Fruit fly (Drosophila melanogaster): Measurements from ENCODE around the gene Brd8.
A peak's percentile ranks its signal among the peaks of the same experiment; 100 is the strongest.

Brd8 gene

DNA sequence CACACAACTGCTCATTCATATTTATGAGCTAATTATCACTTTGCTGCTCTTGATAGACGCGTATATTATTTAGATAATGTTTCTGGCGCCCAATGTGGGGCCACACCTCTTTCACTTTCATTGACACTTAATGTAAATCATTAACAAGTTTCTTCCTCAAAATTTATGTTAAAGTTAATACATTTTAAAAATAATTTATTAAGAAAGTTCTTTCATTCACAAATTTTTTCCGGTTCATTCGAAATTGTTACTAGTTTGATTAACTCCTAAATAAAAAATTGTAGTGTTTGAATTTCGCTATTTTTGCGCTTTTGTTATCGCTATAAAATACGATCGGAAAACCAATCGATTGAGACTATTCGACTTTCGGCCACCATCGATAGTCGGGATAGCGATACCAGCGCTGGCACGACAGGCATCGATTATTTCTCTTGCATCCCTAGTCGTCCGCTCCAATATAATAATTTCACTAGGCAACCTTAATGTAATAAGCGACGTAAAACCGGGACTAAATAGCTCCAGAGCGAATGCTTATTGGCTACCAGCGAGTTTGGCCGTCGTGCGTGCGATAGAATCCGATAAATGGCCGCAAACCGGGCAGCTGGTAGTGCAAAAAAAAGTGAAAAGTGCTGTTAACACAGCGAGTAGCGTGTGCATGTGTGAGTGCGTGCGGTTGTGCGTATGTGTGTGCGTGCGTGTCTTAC lies 5.6 kb downstream of the Brd8 start, which contains the start of gene Usp1 (continued):
- TF ChIP-seq zen (tag; optimal IDR thresholded peaks at IDR 0.05): peak; percentile 47
- no peak for TF ChIP-seq Ada2b (GFP tag; IDR thresholded peaks at IDR 0.05)
- no peak for TF ChIP-seq al (GFP tag; IDR thresholded peaks at IDR 0.05)
- TF ChIP-seq CG6272 (GFP tag; IDR thresholded peaks at IDR 0.05): peak; percentile 13; the same call in 1 of the 2 replicates
- peak; percentile 96 for TF ChIP-seq nerfin-2 (GFP tag; IDR thresholded peaks at IDR 0.05; ENCODE audit: partially characterized antibody)
- TF ChIP-seq CTCF (GFP tag; optimal IDR thresholded peaks at IDR 0.05): no peak
- TF ChIP-seq Hr3 (GFP tag; optimal IDR thresholded peaks at IDR 0.05): no peak
- TF ChIP-seq Ets97D (GFP tag; optimal IDR thresholded peaks at IDR 0.05): peak; percentile 76
- TF ChIP-seq cg (GFP tag; optimal IDR thresholded peaks at IDR 0.05): peak; percentile 96
- TF ChIP-seq CG17568 (GFP tag; optimal IDR thresholded peaks at IDR 0.05): no peak
- TF ChIP-seq slp2 (GFP tag; optimal IDR thresholded peaks at IDR 0.05): no peak
- no peak for TF ChIP-seq Fer1 (GFP tag; optimal IDR thresholded peaks at IDR 0.05)
- TF ChIP-seq Dref (GFP tag; IDR thresholded peaks at IDR 0.05): peak; percentile 100
- peak; percentile 96 for TF ChIP-seq CG13287 (GFP tag; IDR thresholded peaks at IDR 0.05; ENCODE audit: partially characterized antibody)
- no peak for TF ChIP-seq ken (GFP tag; IDR thresholded peaks at IDR 0.05)
- TF ChIP-seq Atf-2 (GFP tag; optimal IDR thresholded peaks at IDR 0.05): no peak
- TF ChIP-seq tap (tag; optimal IDR thresholded peaks at IDR 0.05): no peak
- no peak for TF ChIP-seq CG6689 (GFP tag; IDR thresholded peaks at IDR 0.05)
- TF ChIP-seq odd (GFP tag; optimal IDR thresholded peaks at IDR 0.05): no peak
- TF ChIP-seq CG7987 (GFP tag; optimal IDR thresholded peaks at IDR 0.05): peak; percentile 26
- TF ChIP-seq Nf-YC (tag; optimal IDR thresholded peaks at IDR 0.05): no peak
- no peak for TF ChIP-seq CG17802 (tag; optimal IDR thresholded peaks at IDR 0.05)
- TF ChIP-seq CG18476 (GFP tag; optimal IDR thresholded peaks at IDR 0.05): no peak
- no peak for TF ChIP-seq CG9876 (GFP tag; optimal IDR thresholded peaks at IDR 0.05)
- TF ChIP-seq Mad (GFP tag; optimal IDR thresholded peaks at IDR 0.05): no peak
- TF ChIP-seq YL-1 (GFP tag; optimal IDR thresholded peaks at IDR 0.05): peak; percentile 83
- TF ChIP-seq CG6854 (GFP tag; optimal IDR thresholded peaks at IDR 0.05): no peak
- no peak for TF ChIP-seq esg (GFP tag; conservative IDR thresholded peaks at IDR 0.05)
- no peak for TF ChIP-seq CG14014 (GFP tag; IDR thresholded peaks at IDR 0.05)
- TF ChIP-seq B-H1 (GFP tag; IDR thresholded peaks at IDR 0.05): no peak
- no peak for TF ChIP-seq CG8944 (GFP tag; optimal IDR thresholded peaks at IDR 0.05)
- TF ChIP-seq CG6654 (GFP tag; optimal IDR thresholded peaks at IDR 0.05): no peak
- no peak for TF ChIP-seq lab (GFP tag; optimal IDR thresholded peaks at IDR 0.05)
- TF ChIP-seq CG31224 (GFP tag; IDR thresholded peaks at IDR 0.05): no peak
- TF ChIP-seq CG4820 (GFP tag; optimal IDR thresholded peaks at IDR 0.05): no peak
- no peak for TF ChIP-seq ham (GFP tag; IDR thresholded peaks at IDR 0.05)
- TF ChIP-seq CG7839 (tag; optimal IDR thresholded peaks at IDR 0.05): no peak
- peak; percentile 87 for TF ChIP-seq hbn (GFP tag; IDR thresholded peaks at IDR 0.05; ENCODE audit: partially characterized antibody)
- no peak for TF ChIP-seq chn (GFP tag; optimal IDR thresholded peaks at IDR 0.05)
- peak; percentile 97 for TF ChIP-seq CG14860 (GFP tag; IDR thresholded peaks at IDR 0.05; ENCODE audit: partially characterized antibody)
- TF ChIP-seq CG3995 (GFP tag; optimal IDR thresholded peaks at IDR 0.05): no peak
- 0 out of 2 replicates have a peak, but pooled peaks have one; percentile 20 for TF ChIP-seq Rfx (GFP tag; IDR thresholded peaks at IDR 0.05)
- TF ChIP-seq jumu (GFP tag; optimal IDR thresholded peaks at IDR 0.05): peak; percentile 14
- peak; percentile 98 for TF ChIP-seq ato (GFP tag; IDR thresholded peaks at IDR 0.05; ENCODE audit: partially characterized antibody)
- TF ChIP-seq CG10267 (tag; optimal IDR thresholded peaks at IDR 0.05): peak; percentile 53
- peak; percentile 60 for TF ChIP-seq CG15514 (GFP tag; optimal IDR thresholded peaks at IDR 0.05)
- no peak for TF ChIP-seq CG12769 (tag; optimal IDR thresholded peaks at IDR 0.05)
- peak in 1 of 2 experiments; percentile 24 for TF ChIP-seq Pdp1 (GFP tag; optimal IDR thresholded peaks at IDR 0.05)
- TF ChIP-seq CG15601 (tag; optimal IDR thresholded peaks at IDR 0.05): no peak
- peak; percentile 94 for TF ChIP-seq vnd (GFP tag; IDR thresholded peaks at IDR 0.05; ENCODE audit: partially characterized antibody)
